Fruit fly (Drosophila melanogaster) whole organism, wandering third instar larva: Measurements from ENCODE around the gene Hipk.

Experiments used
- Abd-B ChIP-seq: fragments of >200 bp; optimal IDR thresholded peaks from 2 replicates; lab custom pipeline; 2017; ENCODE audit warnings: missing biosample characterization, missing genetic modification characterization
- CG32264 ChIP-seq: fragments of 200-800 bp; sonication (Bioruptor generic); optimal IDR thresholded peaks from 2 replicates; lab custom pipeline; 2016; ENCODE audit warnings: missing biosample characterization, missing genetic modification characterization
- CG9705 ChIP-seq: fragments of 200-800 bp; sonication (Bioruptor generic); optimal IDR thresholded peaks from 2 replicates; lab custom pipeline; 2018; ENCODE audit warnings: missing biosample characterization, mild to moderate bottlenecking, missing genetic modification characterization
- CrebA ChIP-seq: fragments of 200-800 bp; sonication (Bioruptor generic); optimal IDR thresholded peaks from 2 replicates; lab custom pipeline; 2016; ENCODE audit warnings: missing biosample characterization, mild to moderate bottlenecking, missing genetic modification characterization, borderline replicate concordance
- Dfd ChIP-seq: fragments of >200 bp; optimal IDR thresholded peaks from 2 replicates; lab custom pipeline; 2017; ENCODE audit warnings: missing biosample characterization, missing genetic modification characterization
- Dif ChIP-seq: fragments of 200-275, 200-300 bp; sonication (Bioruptor generic); optimal IDR thresholded peaks from 2 replicates; lab custom pipeline; 2018; ENCODE audit warnings: missing biosample characterization, missing genetic modification characterization; ENCODE audit not compliant: partially characterized antibody
- GATAd ChIP-seq: sonication (Bioruptor generic); optimal IDR thresholded peaks from 2 replicates; lab custom pipeline; 2016; ENCODE audit warnings: missing biosample characterization, missing genetic modification characterization
- HLH106 ChIP-seq: fragments of 200-800 bp; optimal IDR thresholded peaks from 3 replicates; lab custom pipeline; 2019; ENCODE audit warnings: missing biosample characterization, mild to moderate bottlenecking, missing genetic modification characterization, moderate library complexity
- Hnf4 ChIP-seq: fragments of 200-800 bp; sonication (Bioruptor generic); optimal IDR thresholded peaks from 2 replicates; lab custom pipeline; 2016; ENCODE audit warnings: missing biosample characterization, mild to moderate bottlenecking, missing genetic modification characterization
- Hr78 ChIP-seq: fragments of >200 bp; optimal IDR thresholded peaks from 2 replicates; lab custom pipeline; 2017; ENCODE audit warnings: missing biosample characterization, missing genetic modification characterization
- Hr83 ChIP-seq: fragments of 200-300 bp; sonication (Bioruptor generic); optimal IDR thresholded peaks from 2 replicates; lab custom pipeline; 2016; ENCODE audit warnings: missing biosample characterization, mild to moderate bottlenecking, missing genetic modification characterization, moderate library complexity; ENCODE audit not compliant: poor library complexity, severe bottlenecking
- Jra ChIP-seq: sonication (Bioruptor generic); optimal IDR thresholded peaks from 2 replicates; lab custom pipeline; 2016; ENCODE audit warnings: missing biosample characterization, missing genetic modification characterization
- Mio ChIP-seq: sonication (Bioruptor generic); optimal IDR thresholded peaks from 2 replicates; lab custom pipeline; 2016; ENCODE audit warnings: missing biosample characterization, missing genetic modification characterization
- Myc ChIP-seq: fragments of >200 bp; optimal IDR thresholded peaks from 2 replicates; lab custom pipeline; 2017
- N ChIP-seq: fragments of >200 bp; optimal IDR thresholded peaks from 2 replicates; lab custom pipeline; 2018; ENCODE audit warnings: missing biosample characterization, missing external identifiers, missing genetic modification characterization
- OdsH ChIP-seq: fragments of 200-800 bp; sonication (Bioruptor generic); optimal IDR thresholded peaks from 2 replicates; lab custom pipeline; 2016; ENCODE audit warnings: missing biosample characterization, mild to moderate bottlenecking, missing genetic modification characterization
- Rel ChIP-seq, 2 experiments: fragments of 200-800 bp; sonication (Bioruptor generic) in 1 of 2; optimal IDR thresholded peaks; 2 replicates in 1 of 2; 3 replicates in 1 of 2; lab custom pipeline; 2016 to 2019; ENCODE audit warnings: mild to moderate bottlenecking in 2 of 2, missing biosample characterization in 2 of 2, missing genetic modification characterization in 2 of 2, moderate library complexity in 1 of 2
- Sp1 ChIP-seq: fragments of 200-800 bp; sonication (Bioruptor generic); optimal IDR thresholded peaks from 3 replicates; lab custom pipeline; 2019; ENCODE audit warnings: missing biosample characterization, mild to moderate bottlenecking, missing genetic modification characterization, moderate library complexity
- Vsx2 ChIP-seq: fragments of 200-300, 225-300 bp; sonication (Bioruptor generic); optimal IDR thresholded peaks from 2 replicates; lab custom pipeline; 2018; ENCODE audit warnings: missing biosample characterization, missing genetic modification characterization; ENCODE audit not compliant: partially characterized antibody
- br ChIP-seq: fragments of 200-800 bp; sonication (Bioruptor generic); optimal IDR thresholded peaks from 2 replicates; lab custom pipeline; 2016; ENCODE audit warnings: missing biosample characterization, missing genetic modification characterization
- brk ChIP-seq: fragments of 200-800 bp; sonication (Bioruptor generic); optimal IDR thresholded peaks from 2 replicates; lab custom pipeline; 2016; ENCODE audit warnings: missing biosample characterization, mild to moderate bottlenecking, missing genetic modification characterization
- dl ChIP-seq, 2 experiments: fragments of 175-275, 200-275 bp in 1 of 2; fragments of 200-275 bp in 1 of 2; sonication (Bioruptor generic); optimal IDR thresholded peaks; lab custom pipeline; 2018; ENCODE audit warnings: mild to moderate bottlenecking in 2 of 2, missing biosample characterization in 2 of 2, missing genetic modification characterization in 2 of 2, moderate library complexity in 2 of 2; ENCODE audit not compliant: partially characterized antibody in 2 of 2, insufficient read depth in 1 of 2
- dmrt93B ChIP-seq: fragments of 200-800 bp; sonication (Bioruptor generic); optimal IDR thresholded peaks from 2 replicates; lab custom pipeline; 2018; ENCODE audit warnings: missing biosample characterization, mild to moderate bottlenecking, missing genetic modification characterization
- dsf ChIP-seq: sonication (Bioruptor generic); optimal IDR thresholded peaks from 2 replicates; lab custom pipeline; 2016; ENCODE audit warnings: missing biosample characterization, missing genetic modification characterization, borderline replicate concordance
- ey ChIP-seq: fragments of 200-800 bp; sonication (Bioruptor generic); optimal IDR thresholded peaks from 2 replicates; lab custom pipeline; 2016; ENCODE audit warnings: missing biosample characterization, missing genetic modification characterization
- foxo ChIP-seq, 2 experiments: fragments of 200-800 bp; sonication (Bioruptor generic); optimal IDR thresholded peaks; 2 replicates in 1 of 2; 3 replicates in 1 of 2; lab custom pipeline; 2016 to 2017; ENCODE audit warnings: missing biosample characterization in 2 of 2, missing genetic modification characterization in 2 of 2
- fru ChIP-seq: fragments of 200-800 bp; sonication (Bioruptor generic); optimal IDR thresholded peaks from 3 replicates; lab custom pipeline; 2016; ENCODE audit warnings: missing biosample characterization, mild to moderate bottlenecking, missing genetic modification characterization
- h ChIP-seq: fragments of 200-800 bp; sonication (Bioruptor generic); optimal IDR thresholded peaks from 3 replicates; lab custom pipeline; 2016; ENCODE audit warnings: missing biosample characterization, mild to moderate bottlenecking, missing genetic modification characterization
- jim ChIP-seq: fragments of 175-275, 200-325 bp; sonication (Bioruptor generic); optimal IDR thresholded peaks from 2 replicates; lab custom pipeline; 2016; ENCODE audit warnings: missing biosample characterization, mild to moderate bottlenecking, missing genetic modification characterization
- lola ChIP-seq: fragments of >200 bp; optimal IDR thresholded peaks from 2 replicates; lab custom pipeline; 2017; ENCODE audit warnings: missing biosample characterization, missing genetic modification characterization
- pan ChIP-seq: fragments of >200 bp; optimal IDR thresholded peaks from 2 replicates; lab custom pipeline; 2017
- psq ChIP-seq: fragments of 200-800 bp; sonication (Bioruptor generic); optimal IDR thresholded peaks from 3 replicates; lab custom pipeline; 2017; ENCODE audit warnings: missing biosample characterization, mild to moderate bottlenecking, missing genetic modification characterization, moderate library complexity
- rgr ChIP-seq: fragments of 200-800 bp; sonication (Bioruptor generic); optimal IDR thresholded peaks from 3 replicates; lab custom pipeline; 2016; ENCODE audit warnings: missing biosample characterization, mild to moderate bottlenecking, missing genetic modification characterization
- sage ChIP-seq: fragments of 200-800 bp; sonication (Bioruptor generic); optimal IDR thresholded peaks from 2 replicates; lab custom pipeline; 2016; ENCODE audit warnings: missing biosample characterization, mild to moderate bottlenecking, missing genetic modification characterization
- sv ChIP-seq: fragments of 200-800 bp; sonication (Bioruptor generic); optimal IDR thresholded peaks from 3 replicates; lab custom pipeline; 2016; ENCODE audit warnings: missing biosample characterization, missing genetic modification characterization
- tai ChIP-seq: sonication (Bioruptor generic); optimal IDR thresholded peaks from 2 replicates; lab custom pipeline; 2016; ENCODE audit warnings: missing biosample characterization, missing genetic modification characterization
- usp ChIP-seq: fragments of >200 bp; optimal IDR thresholded peaks from 2 replicates; lab custom pipeline; 2017; ENCODE audit warnings: missing biosample characterization, missing genetic modification characterization
- woc ChIP-seq: sonication (Bioruptor generic); optimal IDR thresholded peaks from 2 replicates; lab custom pipeline; 2016; ENCODE audit warnings: missing biosample characterization, mild to moderate bottlenecking, missing genetic modification characterization

Hipk gene

dm6 chr3L:622357-622834 is 79.5 kb downstream of the Hipk start:
- no peak for TF ChIP-seq Mio (GFP tag; lab: Kevin White, UChicago)
- TF ChIP-seq CrebA, result no peak
- no peak for TF ChIP-seq lola (GFP tag; lab: Kevin White, UChicago)
- peak; percentile 52 for TF ChIP-seq dmrt93B (GFP tag; lab: Kevin White, UChicago)
- TF ChIP-seq dsf (GFP tag; lab: Kevin White, UChicago), result no peak
- no peak for TF ChIP-seq Rel (GFP tag; optimal IDR thresholded peaks at IDR 0.05; lab: Kevin White, UChicago)
- TF ChIP-seq Rel (tag; optimal IDR thresholded peaks at IDR 0.05; lab: Kevin White, UChicago), result no peak
- TF ChIP-seq sv (GFP tag; lab: Kevin White, UChicago), result peak; percentile 0
- no peak for TF ChIP-seq Dif (GFP tag; lab: Kevin White, UChicago)
- TF ChIP-seq dl (GFP tag; optimal IDR thresholded peaks at IDR 0.05; lab: Kevin White, UChicago; ENCODE audit: insufficient read depth in 1 of 2, partially characterized antibody in 2 of 2), result no peak
- no peak for TF ChIP-seq jim (GFP tag; lab: Kevin White, UChicago)
- TF ChIP-seq pan (lab: Kevin White, UChicago), result no peak
- no peak for TF ChIP-seq Dfd (GFP tag; lab: Kevin White, UChicago)
- TF ChIP-seq br (GFP tag; lab: Kevin White, UChicago), result peak; percentile 59
- TF ChIP-seq rgr, result peak; percentile 72
- TF ChIP-seq OdsH (GFP tag; lab: Kevin White, UChicago), result peak; percentile 71
- no peak for TF ChIP-seq N (GFP tag; lab: Kevin White, UChicago)
- peak; percentile 37 for TF ChIP-seq CG32264
- TF ChIP-seq h, result peak; percentile 52
- TF ChIP-seq Abd-B (GFP tag; lab: Kevin White, UChicago), result no peak
- peak; percentile 65 for TF ChIP-seq fru
- no peak for TF ChIP-seq Myc (lab: Kevin White, UChicago)
- peak; percentile 15 for TF ChIP-seq sage (GFP tag; lab: Kevin White, UChicago)
- peak; percentile 70 for TF ChIP-seq ey (GFP tag; lab: Kevin White, UChicago)
- TF ChIP-seq Hnf4 (GFP tag; lab: Kevin White, UChicago), result peak; percentile 54
- TF ChIP-seq tai (GFP tag; lab: Kevin White, UChicago), result peak; percentile 13
- TF ChIP-seq usp, result no peak
- TF ChIP-seq brk (GFP tag; lab: Kevin White, UChicago), result no peak
- TF ChIP-seq woc (GFP tag; lab: Kevin White, UChicago), result no peak
- TF ChIP-seq Vsx2 (GFP tag; lab: Kevin White, UChicago), result no peak
- no peak for TF ChIP-seq GATAd (GFP tag; lab: Kevin White, UChicago)
- TF ChIP-seq HLH106 (tag; lab: Kevin White, UChicago), result peak; percentile 75
- peak; percentile 82 for TF ChIP-seq Sp1 (GFP tag; lab: Kevin White, UChicago)
- no peak for TF ChIP-seq Jra (GFP tag; lab: Kevin White, UChicago)
- no peak for TF ChIP-seq Hr78 (GFP tag; lab: Kevin White, UChicago)
- TF ChIP-seq psq (GFP tag; lab: Kevin White, UChicago), result no peak
- peak; percentile 39 for TF ChIP-seq CG9705 (GFP tag; lab: Kevin White, UChicago)
- TF ChIP-seq foxo (GFP tag; optimal IDR thresholded peaks at IDR 0.05; lab: Kevin White, UChicago), result peak in 1 of 2 experiments; percentile 75
- no peak for TF ChIP-seq Hr83 (GFP tag; lab: Kevin White, UChicago)

dm6 chr3L:623556-623955 is 80.7 kb downstream of the Hipk start:
- TF ChIP-seq sv (GFP tag; lab: Kevin White, UChicago) (no peak), psq (GFP tag; lab: Kevin White, UChicago) (no peak), CrebA (no peak), Vsx2 (GFP tag; lab: Kevin White, UChicago) (no peak), usp (no peak), foxo (GFP tag; optimal IDR thresholded peaks at IDR 0.05; lab: Kevin White, UChicago) (peak in 1 of 2 experiments; percentile 13), h (peak; percentile 7), dl (GFP tag; optimal IDR thresholded peaks at IDR 0.05; lab: Kevin White, UChicago; ENCODE audit: insufficient read depth in 1 of 2, partially characterized antibody in 2 of 2) (no peak), N (GFP tag; lab: Kevin White, UChicago) (no peak), CG32264 (no peak), Abd-B (GFP tag; lab: Kevin White, UChicago) (no peak), tai (GFP tag; lab: Kevin White, UChicago) (no peak), HLH106 (tag; lab: Kevin White, UChicago) (peak; percentile 3), ey (GFP tag; lab: Kevin White, UChicago) (peak; percentile 12)
